Fruit fly (Drosophila melanogaster) whole organism, embryonic: ENCODE data around the gene Xport-B.

Experiments used
- Adf1 ChIP-seq: fragments of 200-800 bp; sonication (Bioruptor generic); IDR thresholded peaks from 2 replicates; pipeline ENCODE4 v1.3.6; 2022; ENCODE audit warnings: missing biosample characterization, missing genetic modification characterization
- Atf3 ChIP-seq: fragments of 200-800 bp; sonication (Bioruptor generic); optimal IDR thresholded peaks from 3 replicates; lab custom pipeline; 2016; ENCODE audit warnings: missing biosample characterization, missing genetic modification characterization
- B-H1 ChIP-seq: fragments of 200-800 bp; sonication (Bioruptor generic); IDR thresholded peaks from 3 replicates; pipeline ENCODE4 v1.3.6; 2022; ENCODE audit warnings: missing biosample characterization, missing genetic modification characterization
- Bdp1 ChIP-seq: fragments of 200-800 bp; sonication (Bioruptor generic); optimal IDR thresholded peaks from 3 replicates; lab custom pipeline; 2016; ENCODE audit warnings: missing biosample characterization, missing genetic modification characterization
- CG11093 ChIP-seq: fragments of 200-800 bp; sonication (Bioruptor generic); IDR thresholded peaks from 3 replicates; pipeline ENCODE4 v1.3.6; 2022; ENCODE audit warnings: missing biosample characterization, missing genetic modification characterization
- CG11504 ChIP-seq: fragments of 200-800 bp; sonication (Bioruptor generic); optimal IDR thresholded peaks from 3 replicates; lab custom pipeline; 2019; ENCODE audit warnings: missing biosample characterization, mild to moderate bottlenecking, missing genetic modification characterization, moderate library complexity
- CG12236 ChIP-seq: fragments of 200-800 bp; sonication (Bioruptor generic); optimal IDR thresholded peaks from 2 replicates; lab custom pipeline; 2016; ENCODE audit warnings: missing biosample characterization, missing genetic modification characterization
- CG1233 ChIP-seq: fragments of 200-800 bp; sonication (Bioruptor generic); optimal IDR thresholded peaks from 4 replicates; lab custom pipeline; 2018; ENCODE audit warnings: missing biosample characterization, mild to moderate bottlenecking, missing genetic modification characterization
- CG12769 ChIP-seq: fragments of 200-800 bp; sonication (Bioruptor generic); optimal IDR thresholded peaks from 2 replicates; lab custom pipeline; 2019; ENCODE audit warnings: missing biosample characterization, mild to moderate bottlenecking, missing genetic modification characterization, moderate library complexity
- CG13296 ChIP-seq: fragments of 200-800 bp; sonication (Bioruptor generic); optimal IDR thresholded peaks from 3 replicates; lab custom pipeline; 2018; ENCODE audit warnings: missing biosample characterization, mild to moderate bottlenecking, missing genetic modification characterization
- CG13624 ChIP-seq: fragments of 200-800 bp; sonication (Bioruptor generic); optimal IDR thresholded peaks from 2 replicates; lab custom pipeline; 2016; ENCODE audit warnings: missing biosample characterization, missing genetic modification characterization
- CG14667 ChIP-seq: fragments of 200-800 bp; sonication (Bioruptor generic); IDR thresholded peaks from 2 replicates; pipeline ENCODE4 v1.3.6; 2022; ENCODE audit warnings: missing biosample characterization, missing genetic modification characterization
- CG17385 ChIP-seq: fragments of 200-800 bp; sonication (Bioruptor generic); optimal IDR thresholded peaks from 3 replicates; lab custom pipeline; 2018; ENCODE audit warnings: missing biosample characterization, mild to moderate bottlenecking, missing genetic modification characterization
- CG18262 ChIP-seq: fragments of 200-800 bp; optimal IDR thresholded peaks from 3 replicates; lab custom pipeline; 2019; ENCODE audit warnings: missing biosample characterization, mild to moderate bottlenecking, missing genetic modification characterization, moderate library complexity
- CG2678 ChIP-seq: fragments of 200-800 bp; sonication (Bioruptor generic); optimal IDR thresholded peaks from 3 replicates; lab custom pipeline; 2019; ENCODE audit warnings: missing biosample characterization, mild to moderate bottlenecking, missing genetic modification characterization, moderate library complexity
- CG2875 ChIP-seq: fragments of 200-800 bp; sonication (Bioruptor generic); optimal IDR thresholded peaks from 2 replicates; lab custom pipeline; 2017; ENCODE audit warnings: missing biosample characterization, mild to moderate bottlenecking, missing genetic modification characterization, missing genetic modification reagents
- CG3726 ChIP-seq: fragments of 200-800 bp; sonication (Bioruptor generic); IDR thresholded peaks from 3 replicates; pipeline ENCODE4, ENCODE4 v1.3.6; 2022; ENCODE audit warnings: missing biosample characterization, missing genetic modification characterization
- CG4282 ChIP-seq: fragments of 200-800 bp; sonication (Bioruptor generic); optimal IDR thresholded peaks from 2 replicates; lab custom pipeline; 2016; ENCODE audit warnings: missing biosample characterization, missing genetic modification characterization
- CG4404 ChIP-seq: fragments of 200-800 bp; sonication (Bioruptor generic); IDR thresholded peaks from 2 replicates; pipeline ENCODE4 v1.3.6; 2022; ENCODE audit warnings: missing biosample characterization, missing genetic modification characterization
- CG4730 ChIP-seq: fragments of 200-800 bp; sonication (Bioruptor generic); IDR thresholded peaks from 2 replicates; pipeline ENCODE4 v1.3.6; 2022; ENCODE audit warnings: missing biosample characterization, missing genetic modification characterization
- CG6791 ChIP-seq: fragments of 200-800 bp; sonication (Bioruptor generic); IDR thresholded peaks from 3 replicates; pipeline ENCODE4 v1.3.6; 2022; ENCODE audit warnings: missing biosample characterization, missing genetic modification characterization; ENCODE audit not compliant: partially characterized antibody
- CG8478 ChIP-seq: fragments of >200 bp; optimal IDR thresholded peaks from 2 replicates; lab custom pipeline; 2018
- CG9609 ChIP-seq: fragments of 200-800 bp; sonication (Bioruptor generic); optimal IDR thresholded peaks from 3 replicates; lab custom pipeline; 2016; ENCODE audit warnings: missing biosample characterization, missing genetic modification characterization
- Dfd ChIP-seq, 2 experiments: fragments of >200 bp; optimal IDR thresholded peaks; 2 replicates each; lab custom pipeline; 2017; ENCODE audit warnings: missing biosample characterization in 2 of 2, missing genetic modification characterization in 2 of 2
- Dip2 ChIP-seq: fragments of 200-800 bp; sonication (Bioruptor generic); IDR thresholded peaks from 2 replicates; pipeline ENCODE4 v1.3.6; 2022; ENCODE audit warnings: missing biosample characterization, missing genetic modification characterization
- E2f2 ChIP-seq: fragments of 200-800 bp; sonication (Bioruptor generic); IDR thresholded peaks from 2 replicates; pipeline ENCODE4 v1.3.6; 2022; ENCODE audit warnings: missing biosample characterization, missing genetic modification characterization
- Hr3 ChIP-seq: fragments of 200-800 bp; sonication (Bioruptor generic); optimal IDR thresholded peaks from 3 replicates; lab custom pipeline; 2016; ENCODE audit warnings: missing biosample characterization, missing genetic modification characterization
- NfI ChIP-seq: fragments of 200-800 bp; sonication (Bioruptor generic); optimal IDR thresholded peaks from 3 replicates; lab custom pipeline; 2018; ENCODE audit warnings: missing biosample characterization, mild to moderate bottlenecking, missing genetic modification characterization, moderate library complexity
- Rfx ChIP-seq: fragments of 200-800 bp; sonication (Bioruptor generic); IDR thresholded peaks from 2 replicates; pipeline ENCODE4 v1.3.6; 2022; ENCODE audit warnings: missing biosample characterization, missing genetic modification characterization
- Rx ChIP-seq: fragments of 200-800 bp; sonication (Bioruptor generic); IDR thresholded peaks from 2 replicates; pipeline ENCODE4 v1.3.6; 2022; ENCODE audit warnings: missing biosample characterization, missing genetic modification characterization
- Six4 ChIP-seq: fragments of 200-800 bp; sonication (Bioruptor generic); optimal IDR thresholded peaks from 2 replicates; lab custom pipeline; 2016; ENCODE audit warnings: missing biosample characterization, missing genetic modification characterization
- Spps ChIP-seq: fragments of 200-800 bp; sonication (Bioruptor generic); optimal IDR thresholded peaks from 2 replicates; lab custom pipeline; 2018; ENCODE audit warnings: missing biosample characterization, mild to moderate bottlenecking, missing genetic modification characterization
- TFAM ChIP-seq: fragments of 200-800 bp; sonication (Bioruptor generic); optimal IDR thresholded peaks from 2 replicates; lab custom pipeline; 2017; ENCODE audit warnings: missing biosample characterization, missing genetic modification characterization, inconsistent platforms
- Xbp1 ChIP-seq: fragments of 200-800 bp; sonication (Bioruptor generic); optimal IDR thresholded peaks from 3 replicates; lab custom pipeline; 2016; ENCODE audit warnings: missing biosample characterization, mild to moderate bottlenecking, missing genetic modification characterization
- YL-1 ChIP-seq: fragments of 200-800 bp; sonication (Bioruptor generic); optimal IDR thresholded peaks from 3 replicates; lab custom pipeline; 2017; ENCODE audit warnings: missing biosample characterization, mild to moderate bottlenecking, missing genetic modification characterization
- al ChIP-seq: fragments of 200-800 bp; sonication (Bioruptor generic); IDR thresholded peaks from 2 replicates; pipeline ENCODE4 v1.3.6; 2022; ENCODE audit warnings: missing biosample characterization, missing genetic modification characterization
- cad ChIP-seq: fragments of >200 bp; optimal IDR thresholded peaks from 2 replicates; lab custom pipeline; 2017; ENCODE audit warnings: missing biosample characterization, missing genetic modification characterization
- dmrt11E ChIP-seq: fragments of 200-800 bp; sonication (Bioruptor generic); optimal IDR thresholded peaks from 3 replicates; lab custom pipeline; 2018; ENCODE audit warnings: missing biosample characterization, mild to moderate bottlenecking, missing genetic modification characterization, moderate library complexity
- dmrt99B ChIP-seq: fragments of 200-800 bp; sonication (Bioruptor generic); optimal IDR thresholded peaks from 2 replicates; lab custom pipeline; 2018; ENCODE audit warnings: missing biosample characterization, mild to moderate bottlenecking, missing genetic modification characterization, moderate library complexity
- dpn ChIP-seq, 2 experiments: fragments of 200-800 bp; sonication (Bioruptor generic); optimal IDR thresholded peaks; 3 replicates each; lab custom pipeline; 2016; ENCODE audit warnings: missing biosample characterization in 2 of 2, missing genetic modification characterization in 2 of 2
- fd96Cb ChIP-seq: fragments of 200-800 bp; sonication (Bioruptor generic); optimal IDR thresholded peaks from 2 replicates; lab custom pipeline; 2018; ENCODE audit warnings: missing biosample characterization, mild to moderate bottlenecking, missing genetic modification characterization, moderate library complexity
- ind ChIP-seq: fragments of 200-800 bp; sonication (Bioruptor generic); optimal IDR thresholded peaks from 3 replicates; lab custom pipeline; 2016; ENCODE audit warnings: missing biosample characterization, missing genetic modification characterization
- jigr1 ChIP-seq: fragments of 200-800 bp; sonication (Bioruptor generic); IDR thresholded peaks from 3 replicates; pipeline ENCODE4 v1.3.6; 2022; ENCODE audit warnings: missing biosample characterization, missing genetic modification characterization
- psq ChIP-seq: fragments of 200-800 bp; sonication (Bioruptor generic); optimal IDR thresholded peaks from 2 replicates; lab custom pipeline; 2017; ENCODE audit warnings: missing biosample characterization, missing genetic modification characterization
- pzg ChIP-seq: fragments of 200-800 bp; sonication (Bioruptor generic); optimal IDR thresholded peaks from 3 replicates; lab custom pipeline; 2018; ENCODE audit warnings: missing biosample characterization, mild to moderate bottlenecking, missing genetic modification characterization, moderate library complexity
- run ChIP-seq: fragments of 200-800 bp; sonication (Bioruptor generic); optimal IDR thresholded peaks from 3 replicates; lab custom pipeline; 2018; ENCODE audit warnings: missing biosample characterization, mild to moderate bottlenecking, missing genetic modification characterization
- sc ChIP-seq, 3 experiments: fragments of >200 bp in 2 of 3; fragments of 200-800 bp in 1 of 3; sonication (Bioruptor generic) in 1 of 3; optimal IDR thresholded peaks; 2 replicates in 2 of 3; 3 replicates in 1 of 3; lab custom pipeline; 2017; ENCODE audit warnings: mild to moderate bottlenecking in 1 of 3, missing biosample characterization in 1 of 3, missing genetic modification characterization in 1 of 3, missing genetic modification reagents in 1 of 3
- sob ChIP-seq: fragments of 200-800 bp; sonication (Bioruptor generic); IDR thresholded peaks from 2 replicates; pipeline ENCODE4 v1.3.6; 2022; ENCODE audit warnings: missing biosample characterization, missing genetic modification characterization
- tio ChIP-seq: fragments of 200-800 bp; sonication (Bioruptor generic); optimal IDR thresholded peaks from 2 replicates; lab custom pipeline; 2017; ENCODE audit warnings: missing biosample characterization, missing genetic modification characterization, inconsistent platforms
- tup ChIP-seq: fragments of 200-800 bp; sonication (Bioruptor generic); optimal IDR thresholded peaks from 2 replicates; lab custom pipeline; 2016; ENCODE audit warnings: missing biosample characterization, mild to moderate bottlenecking, missing genetic modification characterization, moderate library complexity
- vfl ChIP-seq: fragments of 200-800 bp; sonication (Bioruptor generic); optimal IDR thresholded peaks from 2 replicates; lab custom pipeline; 2016; ENCODE audit warnings: missing biosample characterization, missing genetic modification characterization

Xport-B gene

dm6 chr3R:19892046-19892445 lies 23.2 kb downstream of the Xport-B start (continued):
- TF ChIP-seq jigr1 (GFP tag; lab: Robert Waterston, UW) (peak; percentile 61; the same call in 2 of the 3 replicates), cad (GFP tag; lab: Kevin White, UChicago) (no peak), psq (no peak), Adf1 (GFP tag; lab: Robert Waterston, UW) (0 out of 2 replicates have a peak, but pooled peaks have one; percentile 10), Rfx (GFP tag; lab: Robert Waterston, UW) (peak; percentile 85), Spps (tag; lab: Kevin White, UChicago) (peak; percentile 51), dmrt11E (tag; lab: Kevin White, UChicago) (peak; percentile 60), CG17385 (GFP tag; lab: Kevin White, UChicago) (peak; percentile 63), Hr3 (GFP tag; lab: Kevin White, UChicago) (peak; percentile 23), Dip2 (GFP tag; lab: Robert Waterston, UW) (no peak), CG18262 (tag; lab: Kevin White, UChicago) (peak; percentile 78), TFAM (no peak), CG4404 (GFP tag; lab: Robert Waterston, UW) (peak; percentile 64), fd96Cb (peak; percentile 76), Dfd (GFP tag; optimal IDR thresholded peaks at IDR 0.05; lab: Kevin White, UChicago) (no peak), Atf3 (GFP tag; lab: Kevin White, UChicago) (peak; percentile 32), dmrt99B (tag; lab: Kevin White, UChicago) (peak; percentile 80), Six4 (GFP tag; lab: Kevin White, UChicago) (peak; percentile 72), CG4730 (GFP tag; lab: Robert Waterston, UW) (peak; percentile 63), CG1233 (GFP tag; lab: Kevin White, UChicago) (peak; percentile 46), vfl (GFP tag; lab: Kevin White, UChicago) (peak; percentile 29), NfI (GFP tag; lab: Kevin White, UChicago) (peak; percentile 65), Rx (GFP tag; lab: Robert Waterston, UW) (peak; percentile 53), dpn (GFP tag; optimal IDR thresholded peaks at IDR 0.05; lab: Kevin White, UChicago) (peak; percentile 54 to 70), ind (GFP tag; lab: Kevin White, UChicago) (peak; percentile 80), CG2875 (peak; percentile 24), CG11093 (peak; percentile 57; the same call in 2 of the 3 replicates), CG9609 (GFP tag; lab: Kevin White, UChicago) (peak; percentile 71), YL-1 (GFP tag; lab: Kevin White, UChicago) (no peak), CG13624 (GFP tag; lab: Kevin White, UChicago) (peak; percentile 49), CG6791 (GFP tag; lab: Robert Waterston, UW) (no peak), CG12236 (GFP tag; lab: Kevin White, UChicago) (peak; percentile 45), Xbp1 (peak; percentile 69), al (GFP tag; lab: Robert Waterston, UW) (peak; percentile 76), Bdp1 (GFP tag; lab: Kevin White, UChicago) (peak; percentile 12), tio (GFP tag; lab: Kevin White, UChicago) (peak; percentile 39), CG12769 (tag; lab: Kevin White, UChicago) (peak; percentile 86), CG8478 (lab: Kevin White, UChicago) (no peak), CG11504 (tag; lab: Kevin White, UChicago) (peak; percentile 78), CG4282 (GFP tag; lab: Kevin White, UChicago) (peak; percentile 49), sob (GFP tag; lab: Robert Waterston, UW) (peak; percentile 75), CG14667 (GFP tag; lab: Robert Waterston, UW) (peak; percentile 66), run (tag; lab: Kevin White, UChicago) (no peak), B-H1 (GFP tag; lab: Robert Waterston, UW) (peak; percentile 54), CG3726 (GFP tag; lab: Robert Waterston, UW) (peak; percentile 73; the same call in 2 of the 3 replicates), E2f2 (GFP tag; lab: Robert Waterston, UW) (peak; percentile 43; the same call in 1 of the 2 replicates), pzg (GFP tag; lab: Kevin White, UChicago) (no peak), tup (GFP tag; lab: Kevin White, UChicago) (no peak), CG13296 (GFP tag; lab: Kevin White, UChicago) (peak; percentile 62), sc (optimal IDR thresholded peaks at IDR 0.05; lab: Kevin White, UChicago) (no peak), sc (GFP tag; optimal IDR thresholded peaks at IDR 0.05; lab: Kevin White, UChicago) (no peak), CG2678 (no peak)
